Worm (Caenorhabditis elegans) whole organism, L4/young adult: ENCODE results near the gene Y51H4A.941.

Source experiments
- W03F9.2 ChIP-seq: fragments of 150-350 bp; optimal IDR thresholded peaks from 2 replicates; lab custom pipeline; 2014; ENCODE audit warnings: missing biosample characterization, missing genetic modification characterization
- dao-5 ChIP-seq: sonication (generic microtip); optimal IDR thresholded peaks from 2 replicates; lab custom pipeline; 2016; ENCODE audit warnings: missing genotype, missing genetic modification characterization, moderate library complexity, missing compliant biosample characterization
- him-1 ChIP-seq: sonication (generic microtip); optimal IDR thresholded peaks from 2 replicates; lab custom pipeline; 2016; ENCODE audit warnings: missing genotype, missing genetic modification reagents, missing genetic modification characterization, missing compliant biosample characterization

DNA sequence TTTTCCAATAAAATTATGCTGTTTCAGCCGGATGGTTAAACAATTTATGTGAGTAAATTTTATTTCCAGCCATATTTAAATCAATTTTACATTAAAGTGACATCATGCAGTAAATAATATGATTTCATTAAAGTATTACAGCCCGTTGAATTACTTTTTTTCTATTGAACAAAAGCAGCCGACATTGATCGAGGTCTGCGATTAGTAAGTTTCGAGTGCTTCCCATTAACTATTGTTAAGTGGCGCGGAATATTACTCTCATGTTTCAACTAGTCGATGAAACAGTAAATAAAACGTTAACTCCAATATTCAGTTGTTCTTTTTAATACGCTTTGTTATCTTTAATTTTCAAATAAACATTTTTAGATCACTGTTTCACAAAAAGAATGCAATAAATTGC is 24.2 kb upstream of the Y51H4A.941 start:
- no peak for TF ChIP-seq W03F9.2 (tag; lab: Kevin White, UChicago)
- TF ChIP-seq him-1 (tag; lab: Kevin White, UChicago): no peak
- TF ChIP-seq dao-5 (tag; lab: Kevin White, UChicago): no peak
